Fruit fly (Drosophila melanogaster): ENCODE data around the gene Wdr37.

Gene Wdr37

dm6 chr3R:18398954-18399697 is 3.4 kb downstream of the Wdr37 start, which contains the start of gene Vha100-2 (continued):
- TF ChIP-seq CG1602 (GFP tag; optimal IDR thresholded peaks at IDR 0.05) (no peak), pho (GFP tag; optimal IDR thresholded peaks at IDR 0.05) (no peak), CG14667 (GFP tag; IDR thresholded peaks at IDR 0.05) (peak; percentile 6; the same call in 1 of the 2 replicates), HmgD (GFP tag; optimal IDR thresholded peaks at IDR 0.05) (peak; percentile 3), PHDP (tag; optimal IDR thresholded peaks at IDR 0.05) (peak; percentile 33), CG12391 (tag; optimal IDR thresholded peaks at IDR 0.05) (peak; percentile 38), Antp (GFP tag; optimal IDR thresholded peaks at IDR 0.05) (no peak), Lim3 (GFP tag; IDR thresholded peaks at IDR 0.05) (no peak), mam (GFP tag; optimal IDR thresholded peaks at IDR 0.05) (peak; percentile 22), Trl (optimal IDR thresholded peaks at IDR 0.05) (peak in 1 of 2 experiments; percentile 77), Trl (GFP tag; optimal IDR thresholded peaks at IDR 0.05) (peak; percentile 4), wdn (GFP tag; IDR thresholded peaks at IDR 0.05) (no peak), tap (tag; optimal IDR thresholded peaks at IDR 0.05) (no peak), CG13123 (GFP tag; optimal IDR thresholded peaks at IDR 0.05) (no peak), CG12942 (GFP tag; optimal IDR thresholded peaks at IDR 0.05) (no peak), CG10431 (GFP tag; optimal IDR thresholded peaks at IDR 0.05) (no peak), CG10462 (GFP tag; optimal IDR thresholded peaks at IDR 0.05) (peak; percentile 3), Hmr (GFP tag; optimal IDR thresholded peaks at IDR 0.05) (peak; percentile 45), ERR (GFP tag; optimal IDR thresholded peaks at IDR 0.05) (no peak), aop (GFP tag; IDR thresholded peaks at IDR 0.05) (0 out of 2 replicates have a peak, but pooled peaks have one; percentile 12), HmgZ (tag; optimal IDR thresholded peaks at IDR 0.05) (peak; percentile 47), CG17802 (tag; optimal IDR thresholded peaks at IDR 0.05) (no peak), ewg (GFP tag; optimal IDR thresholded peaks at IDR 0.05) (no peak), crc (GFP tag; optimal IDR thresholded peaks at IDR 0.05) (no peak), ap (GFP tag; IDR thresholded peaks at IDR 0.05) (0 out of 2 replicates have a peak, but pooled peaks have one; percentile 33), lab (GFP tag; optimal IDR thresholded peaks at IDR 0.05) (peak; percentile 25), CG16863 (GFP tag; optimal IDR thresholded peaks at IDR 0.05) (no peak), sima (GFP tag; optimal IDR thresholded peaks at IDR 0.05) (no peak), Side (GFP tag; optimal IDR thresholded peaks at IDR 0.05) (peak; percentile 13), her (GFP tag; optimal IDR thresholded peaks at IDR 0.05) (peak; percentile 52), CG5245 (GFP tag; optimal IDR thresholded peaks at IDR 0.05) (no peak), Poxn (GFP tag; IDR thresholded peaks at IDR 0.05) (no peak), jigr1 (GFP tag; IDR thresholded peaks at IDR 0.05) (no peak), CG3995 (GFP tag; optimal IDR thresholded peaks at IDR 0.05) (peak; percentile 90), CrebB (tag; optimal IDR thresholded peaks at IDR 0.05) (peak; percentile 30), nerfin-1 (tag; optimal IDR thresholded peaks at IDR 0.05) (no peak), Deaf1 (tag; optimal IDR thresholded peaks at IDR 0.05) (peak; percentile 92), CG17568 (GFP tag; optimal IDR thresholded peaks at IDR 0.05) (no peak), oc (tag; optimal IDR thresholded peaks at IDR 0.05) (no peak), MBD-R2 (GFP tag; IDR thresholded peaks at IDR 0.05) (no peak), fu2 (GFP tag; optimal IDR thresholded peaks at IDR 0.05) (no peak), gfzf (GFP tag; optimal IDR thresholded peaks at IDR 0.05) (peak; percentile 91), Rx (GFP tag; IDR thresholded peaks at IDR 0.05) (no peak), CG6765 (GFP tag; optimal IDR thresholded peaks at IDR 0.05) (peak; percentile 46), Atf6 (GFP tag; IDR thresholded peaks at IDR 0.05) (peak; percentile 68; the same call in 1 of the 2 replicates), CG4854 (GFP tag; optimal IDR thresholded peaks at IDR 0.05) (no peak), CG11247 (GFP tag; IDR thresholded peaks at IDR 0.05) (peak; percentile 46), CG5180 (GFP tag; optimal IDR thresholded peaks at IDR 0.05) (peak; percentile 23), ci (GFP tag; IDR thresholded peaks at IDR 0.05) (peak; percentile 83), Doc2 (GFP tag; IDR thresholded peaks at IDR 0.05) (no peak)
